1 fruit fly cellular context compared by ENCODE assay signal in the genomic region with DNA sequence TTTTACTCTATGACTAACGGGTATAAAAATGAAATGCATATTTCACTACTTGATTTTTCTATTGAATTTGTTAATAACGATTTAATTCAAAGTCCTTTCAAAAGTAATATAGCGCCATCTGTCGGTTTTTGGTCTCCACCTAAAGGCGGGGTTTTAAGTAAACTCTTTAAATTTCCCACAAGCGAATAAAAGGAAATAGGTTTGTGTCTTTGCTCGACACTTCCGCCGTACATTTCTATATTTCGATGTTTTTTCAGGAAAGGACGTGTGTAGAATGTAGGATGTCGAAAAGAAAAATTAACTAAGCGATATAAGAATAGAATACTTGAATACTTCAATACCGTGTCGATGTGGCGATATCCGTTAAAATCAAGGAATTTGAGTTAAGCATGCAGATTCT.
TF ChIP-seq lines count a peak whose summit lies in the region.

No protein-coding gene starts in this region.

TF ChIP-seq in whole organism, embryonic, 481 proteins besides CTCF, POLR2A, EP300 and RAD21 (continued from another document and continues in another):
- TF ChIP-seq CG3407 (GFP tag; optimal IDR thresholded peaks at IDR 0.05; lab: Kevin White, UChicago), result no peak
- TF ChIP-seq CG18262 (tag; optimal IDR thresholded peaks at IDR 0.05; lab: Kevin White, UChicago), result peak; percentile 18
- peak; percentile 43 for TF ChIP-seq HmgD (GFP tag; optimal IDR thresholded peaks at IDR 0.05; lab: Kevin White, UChicago)
- peak; percentile 45 for TF ChIP-seq zen (tag; optimal IDR thresholded peaks at IDR 0.05; lab: Kevin White, UChicago)
- TF ChIP-seq CG12391 (tag; optimal IDR thresholded peaks at IDR 0.05; lab: Kevin White, UChicago), result peak; percentile 41
- no peak for TF ChIP-seq CG13287 (GFP tag; IDR thresholded peaks at IDR 0.05; lab: Robert Waterston, UW; ENCODE audit: partially characterized antibody)
- no peak for TF ChIP-seq pan (optimal IDR thresholded peaks at IDR 0.05; lab: Kevin White, UChicago)
- TF ChIP-seq pan (GFP tag; optimal IDR thresholded peaks at IDR 0.05 in 1 of 2, IDR thresholded peaks at IDR 0.05 in 1 of 2), result no peak
- TF ChIP-seq CG6813 (GFP tag; optimal IDR thresholded peaks at IDR 0.05; lab: Kevin White, UChicago), result no peak
- TF ChIP-seq sqz (GFP tag; optimal IDR thresholded peaks at IDR 0.05; lab: Kevin White, UChicago), result no peak
- TF ChIP-seq CG8388 (GFP tag; optimal IDR thresholded peaks at IDR 0.05; lab: Kevin White, UChicago), result peak; percentile 11
- no peak for TF ChIP-seq repo (GFP tag; optimal IDR thresholded peaks at IDR 0.05; lab: Kevin White, UChicago)
- peak; percentile 29 for TF ChIP-seq dmrt11E (tag; optimal IDR thresholded peaks at IDR 0.05; lab: Kevin White, UChicago)
- no peak for TF ChIP-seq Trl (optimal IDR thresholded peaks at IDR 0.05; lab: Kevin White, UChicago)
- TF ChIP-seq Trl (GFP tag; optimal IDR thresholded peaks at IDR 0.05; lab: Kevin White, UChicago), result peak; percentile 20
- TF ChIP-seq NfI (GFP tag; optimal IDR thresholded peaks at IDR 0.05; lab: Kevin White, UChicago), result peak; percentile 23
- peak; percentile 20 for TF ChIP-seq CG5245 (GFP tag; optimal IDR thresholded peaks at IDR 0.05; lab: Kevin White, UChicago)
- no peak for TF ChIP-seq BtbVII (GFP tag; optimal IDR thresholded peaks at IDR 0.05; lab: Kevin White, UChicago)
- TF ChIP-seq fd96Cb (tag; optimal IDR thresholded peaks at IDR 0.05; lab: Kevin White, UChicago), result no peak
- peak in 1 of 2 experiments; percentile 37 for TF ChIP-seq prd (optimal IDR thresholded peaks at IDR 0.05; lab: Kevin White, UChicago)
- TF ChIP-seq prd (GFP tag; IDR thresholded peaks at IDR 0.05; lab: Robert Waterston, UW), result 0 out of 3 replicates have a peak, but pooled peaks have one; percentile 17
- TF ChIP-seq CG1233 (GFP tag; optimal IDR thresholded peaks at IDR 0.05; lab: Kevin White, UChicago), result peak; percentile 11
- no peak for TF ChIP-seq pho (GFP tag; optimal IDR thresholded peaks at IDR 0.05; lab: Kevin White, UChicago)
- TF ChIP-seq Rfx (GFP tag; IDR thresholded peaks at IDR 0.05; lab: Robert Waterston, UW), result peak; percentile 41
- no peak for TF ChIP-seq Opbp (GFP tag; IDR thresholded peaks at IDR 0.05; lab: Robert Waterston, UW; ENCODE audit: partially characterized antibody)
- TF ChIP-seq grau (tag; optimal IDR thresholded peaks at IDR 0.05; lab: Kevin White, UChicago), result peak; percentile 12
- TF ChIP-seq tll (GFP tag; optimal IDR thresholded peaks at IDR 0.05; lab: Kevin White, UChicago), result no peak
- TF ChIP-seq Bgb (GFP tag; IDR thresholded peaks at IDR 0.05; lab: Robert Waterston, UW; ENCODE audit: partially characterized antibody), result peak; percentile 51
- no peak for TF ChIP-seq CG32772 (GFP tag; IDR thresholded peaks at IDR 0.05; lab: Robert Waterston, UW)
- TF ChIP-seq Gug (GFP tag; IDR thresholded peaks at IDR 0.05; lab: Robert Waterston, UW), result no peak
- peak in 1 of 2 experiments; percentile 18 for TF ChIP-seq dpn (GFP tag; optimal IDR thresholded peaks at IDR 0.05; lab: Kevin White, UChicago)
- TF ChIP-seq BEAF-32 (GFP tag; optimal IDR thresholded peaks at IDR 0.05; lab: Kevin White, UChicago), result peak; percentile 14
- peak in 1 of 3 experiments; percentile 22 for TF ChIP-seq lola (GFP tag; optimal IDR thresholded peaks at IDR 0.05; lab: Kevin White, UChicago)
- peak; percentile 33 for TF ChIP-seq Hsf (GFP tag; optimal IDR thresholded peaks at IDR 0.05; lab: Kevin White, UChicago)
- no peak for TF ChIP-seq Scr (GFP tag; IDR thresholded peaks at IDR 0.05; lab: Robert Waterston, UW; ENCODE audit: partially characterized antibody)
- 0 out of 3 replicates have a peak, but pooled peaks have one; percentile 31 for TF ChIP-seq CG17361 (GFP tag; IDR thresholded peaks at IDR 0.05; lab: Robert Waterston, UW)
- peak; percentile 49 for TF ChIP-seq CG11504 (tag; optimal IDR thresholded peaks at IDR 0.05; lab: Kevin White, UChicago)
- TF ChIP-seq CG17912 (GFP tag; optimal IDR thresholded peaks at IDR 0.05; lab: Kevin White, UChicago), result peak; percentile 71
- peak; percentile 33 for TF ChIP-seq gem (tag; optimal IDR thresholded peaks at IDR 0.05; lab: Kevin White, UChicago)
- TF ChIP-seq Myb (GFP tag; optimal IDR thresholded peaks at IDR 0.05; lab: Kevin White, UChicago), result peak; percentile 67
- TF ChIP-seq Optix (GFP tag; IDR thresholded peaks at IDR 0.05; lab: Robert Waterston, UW), result no peak
- TF ChIP-seq CG13775 (GFP tag; optimal IDR thresholded peaks at IDR 0.05; lab: Kevin White, UChicago), result peak; percentile 5
- TF ChIP-seq tap (tag; optimal IDR thresholded peaks at IDR 0.05; lab: Kevin White, UChicago), result no peak
- peak; percentile 12 for TF ChIP-seq Ssrp (tag; optimal IDR thresholded peaks at IDR 0.05; lab: Kevin White, UChicago)
- TF ChIP-seq D19B (GFP tag; optimal IDR thresholded peaks at IDR 0.05; lab: Kevin White, UChicago), result no peak
- TF ChIP-seq z (GFP tag; IDR thresholded peaks at IDR 0.05; lab: Robert Waterston, UW), result no peak
- peak; percentile 78 for TF ChIP-seq sens (GFP tag; lab: Kevin White, UChicago)
- TF ChIP-seq CG16813 (GFP tag; IDR thresholded peaks at IDR 0.05; lab: Robert Waterston, UW; ENCODE audit: partially characterized antibody), result 0 out of 3 replicates have a peak, but pooled peaks have one; percentile 37
- peak; percentile 48 for TF ChIP-seq CG1603 (tag; optimal IDR thresholded peaks at IDR 0.05; lab: Kevin White, UChicago)
- TF ChIP-seq CG10979 (tag; optimal IDR thresholded peaks at IDR 0.05; lab: Kevin White, UChicago), result peak; percentile 9
- TF ChIP-seq scrt (GFP tag; optimal IDR thresholded peaks at IDR 0.05; lab: Kevin White, UChicago), result peak; percentile 7
- no peak for TF ChIP-seq CG10209 (GFP tag; optimal IDR thresholded peaks at IDR 0.05; lab: Kevin White, UChicago)
- TF ChIP-seq phol (tag; optimal IDR thresholded peaks at IDR 0.05; lab: Kevin White, UChicago), result peak; percentile 42
- TF ChIP-seq CG9817 (tag; optimal IDR thresholded peaks at IDR 0.05; lab: Kevin White, UChicago), result peak; percentile 35
- peak; percentile 36 for TF ChIP-seq Hmr (GFP tag; optimal IDR thresholded peaks at IDR 0.05; lab: Kevin White, UChicago)
- TF ChIP-seq CG31441 (GFP tag; IDR thresholded peaks at IDR 0.05; lab: Robert Waterston, UW), result no peak
- peak in 1 of 2 experiments; percentile 13 for TF ChIP-seq Pdp1 (GFP tag; optimal IDR thresholded peaks at IDR 0.05; lab: Kevin White, UChicago)
- TF ChIP-seq CG31365 (tag; optimal IDR thresholded peaks at IDR 0.05; lab: Kevin White, UChicago), result peak; percentile 31
- peak; percentile 3 for TF ChIP-seq gsb-n (tag; optimal IDR thresholded peaks at IDR 0.05; lab: Kevin White, UChicago)
- peak; percentile 43 for TF ChIP-seq CG2712 (tag; optimal IDR thresholded peaks at IDR 0.05; lab: Kevin White, UChicago)
- TF ChIP-seq CG7839 (tag; optimal IDR thresholded peaks at IDR 0.05; lab: Kevin White, UChicago), result peak; percentile 15
- peak; percentile 46 for TF ChIP-seq CG14710 (tag; optimal IDR thresholded peaks at IDR 0.05; lab: Kevin White, UChicago)
- peak; percentile 74; the same call in 2 of the 3 replicates for TF ChIP-seq ci (GFP tag; IDR thresholded peaks at IDR 0.05; lab: Robert Waterston, UW)
- no peak for TF ChIP-seq chm (GFP tag; IDR thresholded peaks at IDR 0.05; lab: Robert Waterston, UW)
- peak; percentile 30 for TF ChIP-seq tin (GFP tag; optimal IDR thresholded peaks at IDR 0.05; lab: Kevin White, UChicago)
- TF ChIP-seq Dref (GFP tag; IDR thresholded peaks at IDR 0.05; lab: Robert Waterston, UW), result no peak
- peak; percentile 67 for TF ChIP-seq CG8290 (GFP tag; optimal IDR thresholded peaks at IDR 0.05; lab: Kevin White, UChicago)
- peak; percentile 27 to 31 for TF ChIP-seq CG8290 (tag; optimal IDR thresholded peaks at IDR 0.05; lab: Kevin White, UChicago)
- TF ChIP-seq sens-2 (GFP tag; IDR thresholded peaks at IDR 0.05; lab: Robert Waterston, UW), result 0 out of 2 replicates have a peak, but pooled peaks have one; percentile 24
- TF ChIP-seq Elba2 (GFP tag; optimal IDR thresholded peaks at IDR 0.05; lab: Kevin White, UChicago), result peak; percentile 55
- TF ChIP-seq CG10565 (GFP tag; optimal IDR thresholded peaks at IDR 0.05; lab: Kevin White, UChicago), result no peak
- peak; percentile 87 for TF ChIP-seq Lhr (GFP tag; optimal IDR thresholded peaks at IDR 0.05; lab: Kevin White, UChicago)
- peak; percentile 71 for TF ChIP-seq Tbp (GFP tag; optimal IDR thresholded peaks at IDR 0.05; lab: Kevin White, UChicago)
- peak; percentile 86 for TF ChIP-seq Ets97D (GFP tag; optimal IDR thresholded peaks at IDR 0.05; lab: Kevin White, UChicago)
- TF ChIP-seq gfzf (GFP tag; optimal IDR thresholded peaks at IDR 0.05; lab: Kevin White, UChicago), result peak; percentile 7
- TF ChIP-seq lbe (GFP tag; optimal IDR thresholded peaks at IDR 0.05; lab: Kevin White, UChicago), result no peak
- TF ChIP-seq sug (tag; optimal IDR thresholded peaks at IDR 0.05; lab: Kevin White, UChicago), result peak; percentile 15
- TF ChIP-seq CG1832 (GFP tag; optimal IDR thresholded peaks at IDR 0.05; lab: Kevin White, UChicago), result no peak
- TF ChIP-seq CG4820 (GFP tag; optimal IDR thresholded peaks at IDR 0.05; lab: Kevin White, UChicago), result peak; percentile 7
- TF ChIP-seq Hr39 (optimal IDR thresholded peaks at IDR 0.05; lab: Kevin White, UChicago), result no peak
- TF ChIP-seq CG10543 (GFP tag; optimal IDR thresholded peaks at IDR 0.05; lab: Kevin White, UChicago), result no peak
- no peak for TF ChIP-seq dmrt99B (tag; optimal IDR thresholded peaks at IDR 0.05; lab: Kevin White, UChicago)
- TF ChIP-seq bab2 (GFP tag; optimal IDR thresholded peaks at IDR 0.05; lab: Kevin White, UChicago), result no peak
- TF ChIP-seq CG15696 (tag; optimal IDR thresholded peaks at IDR 0.05; lab: Kevin White, UChicago), result peak; percentile 34
- peak; percentile 43 for TF ChIP-seq CG4328 (GFP tag; optimal IDR thresholded peaks at IDR 0.05; lab: Kevin White, UChicago)
- peak; percentile 22 for TF ChIP-seq Xbp1 (GFP tag; optimal IDR thresholded peaks at IDR 0.05; lab: Kevin White, UChicago)
- TF ChIP-seq otp (GFP tag; IDR thresholded peaks at IDR 0.05; lab: Robert Waterston, UW), result peak; percentile 52; the same call in 1 of the 3 replicates
- TF ChIP-seq bbx (GFP tag; IDR thresholded peaks at IDR 0.05; lab: Robert Waterston, UW; ENCODE audit: partially characterized antibody), result 0 out of 2 replicates have a peak, but pooled peaks have one; percentile 40
- no peak for TF ChIP-seq slp2 (GFP tag; optimal IDR thresholded peaks at IDR 0.05; lab: Kevin White, UChicago)
- TF ChIP-seq CG13894 (tag; optimal IDR thresholded peaks at IDR 0.05; lab: Kevin White, UChicago), result peak; percentile 48
- no peak for TF ChIP-seq btn (GFP tag; optimal IDR thresholded peaks at IDR 0.05; lab: Kevin White, UChicago)
- TF ChIP-seq pfk (GFP tag; optimal IDR thresholded peaks at IDR 0.05; lab: Kevin White, UChicago), result peak; percentile 10
- peak in 1 of 2 experiments; percentile 74 for TF ChIP-seq insv (GFP tag; optimal IDR thresholded peaks at IDR 0.05; lab: Kevin White, UChicago)
- no peak for TF ChIP-seq shn (GFP tag; optimal IDR thresholded peaks at IDR 0.05; lab: Kevin White, UChicago)
- no peak for TF ChIP-seq CG7357 (GFP tag; IDR thresholded peaks at IDR 0.05; lab: Robert Waterston, UW)
- peak; percentile 53; the same call in 1 of the 3 replicates for TF ChIP-seq CG6791 (GFP tag; IDR thresholded peaks at IDR 0.05; lab: Robert Waterston, UW; ENCODE audit: partially characterized antibody)
- peak; percentile 28 for TF ChIP-seq Sox102F (GFP tag; optimal IDR thresholded peaks at IDR 0.05; lab: Kevin White, UChicago)
- TF ChIP-seq CG33557 (GFP tag; optimal IDR thresholded peaks at IDR 0.05; lab: Kevin White, UChicago), result peak; percentile 47
- peak; percentile 13 for TF ChIP-seq NC2β (GFP tag; optimal IDR thresholded peaks at IDR 0.05; lab: Kevin White, UChicago)
- peak; percentile 13 for TF ChIP-seq Fer1 (GFP tag; optimal IDR thresholded peaks at IDR 0.05; lab: Kevin White, UChicago)
- peak; percentile 95 for TF ChIP-seq CG2199 (GFP tag; IDR thresholded peaks at IDR 0.05; lab: Robert Waterston, UW)
- peak; percentile 40 for TF ChIP-seq CG13424 (tag; optimal IDR thresholded peaks at IDR 0.05; lab: Kevin White, UChicago)
- TF ChIP-seq sr (GFP tag; IDR thresholded peaks at IDR 0.05; lab: Robert Waterston, UW), result no peak
- peak; percentile 8; the same call in 1 of the 2 replicates for TF ChIP-seq Rx (GFP tag; IDR thresholded peaks at IDR 0.05; lab: Robert Waterston, UW)
- TF ChIP-seq CG10267 (tag; optimal IDR thresholded peaks at IDR 0.05; lab: Kevin White, UChicago), result peak; percentile 36
- TF ChIP-seq kah (GFP tag; optimal IDR thresholded peaks at IDR 0.05; lab: Kevin White, UChicago), result no peak
- TF ChIP-seq luna (GFP tag; optimal IDR thresholded peaks at IDR 0.05; lab: Kevin White, UChicago), result no peak
- TF ChIP-seq gt (GFP tag; IDR thresholded peaks at IDR 0.05; lab: Robert Waterston, UW), result no peak
- TF ChIP-seq knrl (GFP tag; IDR thresholded peaks at IDR 0.05; lab: Robert Waterston, UW; ENCODE audit: partially characterized antibody), result peak; percentile 53; the same call in 2 of the 3 replicates
- TF ChIP-seq CG4424 (GFP tag; optimal IDR thresholded peaks at IDR 0.05; lab: Kevin White, UChicago), result peak; percentile 12
- TF ChIP-seq pb (GFP tag; optimal IDR thresholded peaks at IDR 0.05; lab: Kevin White, UChicago), result no peak
- TF ChIP-seq CG33213 (GFP tag; optimal IDR thresholded peaks at IDR 0.05; lab: Kevin White, UChicago), result no peak
- no peak for TF ChIP-seq CG12219 (GFP tag; optimal IDR thresholded peaks at IDR 0.05; lab: Kevin White, UChicago)
- peak; percentile 88 for TF ChIP-seq pita (GFP tag; optimal IDR thresholded peaks at IDR 0.05; lab: Kevin White, UChicago)
- no peak for TF ChIP-seq cato (GFP tag; optimal IDR thresholded peaks at IDR 0.05; lab: Kevin White, UChicago; ENCODE audit: borderline replicate concordance)
- no peak for TF ChIP-seq D (optimal IDR thresholded peaks at IDR 0.05; lab: Kevin White, UChicago)
- no peak for TF ChIP-seq D (GFP tag; optimal IDR thresholded peaks at IDR 0.05; lab: Kevin White, UChicago)
- TF ChIP-seq CG11247 (GFP tag; IDR thresholded peaks at IDR 0.05; lab: Robert Waterston, UW), result no peak
- peak; percentile 26 for TF ChIP-seq CoRest (tag; optimal IDR thresholded peaks at IDR 0.05; lab: Kevin White, UChicago)
- TF ChIP-seq inv (GFP tag; IDR thresholded peaks at IDR 0.05; lab: Robert Waterston, UW; ENCODE audit: partially characterized antibody), result no peak
- peak; percentile 33 for TF ChIP-seq trem (tag; optimal IDR thresholded peaks at IDR 0.05; lab: Kevin White, UChicago)
- peak; percentile 66 for TF ChIP-seq amos (GFP tag; IDR thresholded peaks at IDR 0.05; lab: Robert Waterston, UW; ENCODE audit: partially characterized antibody)
- peak; percentile 35 for TF ChIP-seq CG17359 (tag; optimal IDR thresholded peaks at IDR 0.05; lab: Kevin White, UChicago)
- TF ChIP-seq Ets65A (GFP tag; lab: Kevin White, UChicago), result peak; percentile 92
- TF ChIP-seq Jarid2 (GFP tag; optimal IDR thresholded peaks at IDR 0.05; lab: Kevin White, UChicago), result peak; percentile 6
